Fruit fly (Drosophila melanogaster) whole organism, embryonic: ENCODE results near the gene Wdfy2.

Source experiments
- CG10209 ChIP-seq: fragments of 200-800 bp; sonication (Bioruptor generic); optimal IDR thresholded peaks from 3 replicates; lab custom pipeline; 2017; ENCODE audit warnings: missing biosample characterization, mild to moderate bottlenecking, missing genetic modification characterization, missing genetic modification reagents
- CG10321 ChIP-seq: fragments of 200-800 bp; sonication (Bioruptor generic); IDR thresholded peaks from 2 replicates; pipeline ENCODE4 v1.3.6; 2022; ENCODE audit warnings: missing biosample characterization, missing genetic modification characterization
- CG11504 ChIP-seq: fragments of 200-800 bp; sonication (Bioruptor generic); optimal IDR thresholded peaks from 3 replicates; lab custom pipeline; 2019; ENCODE audit warnings: missing biosample characterization, mild to moderate bottlenecking, missing genetic modification characterization, moderate library complexity
- CG14667 ChIP-seq: fragments of 200-800 bp; sonication (Bioruptor generic); IDR thresholded peaks from 2 replicates; pipeline ENCODE4 v1.3.6; 2022; ENCODE audit warnings: missing biosample characterization, missing genetic modification characterization
- CG1602 ChIP-seq: fragments of 200-800 bp; sonication (Bioruptor generic); optimal IDR thresholded peaks from 3 replicates; lab custom pipeline; 2016; ENCODE audit warnings: missing biosample characterization, missing genetic modification characterization
- CG30020 ChIP-seq: fragments of 200-800 bp; optimal IDR thresholded peaks from 2 replicates; lab custom pipeline; 2019; ENCODE audit warnings: missing biosample characterization, mild to moderate bottlenecking, missing genetic modification characterization, moderate library complexity
- CG31224 ChIP-seq: fragments of 200-800 bp; sonication (Bioruptor generic); IDR thresholded peaks from 2 replicates; pipeline ENCODE4 v1.3.6; 2022; ENCODE audit warnings: missing biosample characterization, missing genetic modification characterization
- CG31365 ChIP-seq: fragments of 200-800 bp; sonication (Bioruptor generic); optimal IDR thresholded peaks from 2 replicates; lab custom pipeline; 2018; ENCODE audit warnings: missing biosample characterization, mild to moderate bottlenecking, missing genetic modification characterization
- CG3163 ChIP-seq: fragments of 200-800 bp; sonication (Bioruptor generic); optimal IDR thresholded peaks from 3 replicates; lab custom pipeline; 2016; ENCODE audit warnings: missing biosample characterization, missing genetic modification characterization
- CG4854 ChIP-seq: fragments of 200-800 bp; sonication (Bioruptor generic); optimal IDR thresholded peaks from 2 replicates; lab custom pipeline; 2016; ENCODE audit warnings: missing biosample characterization, missing genetic modification characterization, inconsistent platforms
- CG6272 ChIP-seq: fragments of 200-800 bp; sonication (Bioruptor generic); IDR thresholded peaks from 2 replicates; pipeline ENCODE4 v1.3.6; 2022; ENCODE audit warnings: missing biosample characterization, missing genetic modification characterization
- CG6689 ChIP-seq: fragments of 200-800 bp; sonication (Bioruptor generic); IDR thresholded peaks from 2 replicates; pipeline ENCODE4 v1.3.6; 2022; ENCODE audit warnings: missing biosample characterization, missing genetic modification characterization
- CG8281 ChIP-seq: fragments of 200-800 bp; sonication (Bioruptor generic); optimal IDR thresholded peaks from 2 replicates; lab custom pipeline; 2018; ENCODE audit warnings: missing biosample characterization, mild to moderate bottlenecking, missing genetic modification characterization, moderate library complexity
- CG9215 ChIP-seq: fragments of 200-800 bp; sonication (Bioruptor generic); IDR thresholded peaks from 2 replicates; pipeline ENCODE4 v1.3.6; 2022; ENCODE audit warnings: missing biosample characterization, missing genetic modification characterization
- CG9437 ChIP-seq: fragments of 200-800 bp; sonication (Bioruptor generic); optimal IDR thresholded peaks from 2 replicates; lab custom pipeline; 2018; ENCODE audit warnings: missing biosample characterization, mild to moderate bottlenecking, missing genetic modification characterization
- CG9876 ChIP-seq: fragments of 200-800 bp; sonication (Bioruptor generic); optimal IDR thresholded peaks from 2 replicates; lab custom pipeline; 2016; ENCODE audit warnings: missing biosample characterization, missing genetic modification characterization
- CrebB ChIP-seq: fragments of 200-800 bp; sonication (Bioruptor generic); optimal IDR thresholded peaks from 3 replicates; lab custom pipeline; 2018; ENCODE audit warnings: missing biosample characterization, mild to moderate bottlenecking, missing genetic modification characterization
- Drgx ChIP-seq: fragments of 200-800 bp; sonication (Bioruptor generic); IDR thresholded peaks from 2 replicates; pipeline ENCODE4 v1.3.6; 2022; ENCODE audit warnings: missing biosample characterization, missing genetic modification characterization
- ERR ChIP-seq: fragments of 200-800 bp; sonication (Bioruptor generic); optimal IDR thresholded peaks from 2 replicates; lab custom pipeline; 2016; ENCODE audit warnings: missing biosample characterization, missing genetic modification characterization
- Eip74EF ChIP-seq, 2 experiments: fragments of 200-800 bp in 1 of 2; fragments of >200 bp in 1 of 2; sonication (Bioruptor generic) in 1 of 2; optimal IDR thresholded peaks; 2 replicates each; lab custom pipeline; 2017 to 2019; ENCODE audit warnings: missing biosample characterization in 2 of 2, missing genetic modification characterization in 2 of 2, mild to moderate bottlenecking in 1 of 2, moderate library complexity in 1 of 2
- Ets65A ChIP-seq: fragments of 200-800 bp; sonication (Bioruptor generic); peaks from one replicate; lab custom pipeline; 2016; ENCODE audit warnings: missing biosample characterization, missing genetic modification characterization
- Ets97D ChIP-seq: fragments of 200-800 bp; sonication (Bioruptor generic); optimal IDR thresholded peaks from 3 replicates; lab custom pipeline; 2016; ENCODE audit warnings: missing biosample characterization, missing genetic modification characterization
- Hand ChIP-seq: fragments of 200-800 bp; sonication (Bioruptor generic); optimal IDR thresholded peaks from 2 replicates; lab custom pipeline; 2017; ENCODE audit warnings: mild to moderate bottlenecking, missing biosample characterization, missing genetic modification reagents, missing genetic modification characterization
- Hmx ChIP-seq: fragments of 200-800 bp; sonication (Bioruptor generic); optimal IDR thresholded peaks from 2 replicates; lab custom pipeline; 2016; ENCODE audit warnings: missing biosample characterization, missing genetic modification characterization
- Mad ChIP-seq: fragments of 200-800 bp; sonication (Bioruptor generic); optimal IDR thresholded peaks from 2 replicates; lab custom pipeline; 2016; ENCODE audit warnings: missing biosample characterization, missing genetic modification characterization
- Nf-YA ChIP-seq: fragments of 200-800 bp; sonication (Bioruptor generic); IDR thresholded peaks from 2 replicates; pipeline ENCODE4 v1.3.6; 2022; ENCODE audit warnings: missing biosample characterization, missing genetic modification characterization
- Scr ChIP-seq: fragments of 200-800 bp; sonication (Bioruptor generic); IDR thresholded peaks from 2 replicates; pipeline ENCODE4 v1.3.6; 2022; ENCODE audit warnings: missing biosample characterization, missing genetic modification characterization; ENCODE audit not compliant: partially characterized antibody
- Spps ChIP-seq: fragments of 200-800 bp; sonication (Bioruptor generic); optimal IDR thresholded peaks from 2 replicates; lab custom pipeline; 2018; ENCODE audit warnings: missing biosample characterization, mild to moderate bottlenecking, missing genetic modification characterization
- Sry-β ChIP-seq: fragments of 200-800 bp; sonication (Bioruptor generic); optimal IDR thresholded peaks from 2 replicates; lab custom pipeline; 2018; ENCODE audit warnings: missing biosample characterization, mild to moderate bottlenecking, missing genetic modification characterization, moderate library complexity
- Sry-δ ChIP-seq: fragments of 200-800 bp; sonication (Bioruptor generic); optimal IDR thresholded peaks from 2 replicates; lab custom pipeline; 2016; ENCODE audit warnings: missing biosample characterization, missing genetic modification characterization
- Trl ChIP-seq, 3 experiments: fragments of >200 bp in 2 of 3; fragments of 200-800 bp in 1 of 3; sonication (Bioruptor generic) in 1 of 3; optimal IDR thresholded peaks; 2 replicates in 1 of 3; 3 replicates in 2 of 3; lab custom pipeline; 2016 to 2017; ENCODE audit warnings: missing biosample characterization in 1 of 3, missing genetic modification characterization in 1 of 3
- YL-1 ChIP-seq: fragments of 200-800 bp; sonication (Bioruptor generic); optimal IDR thresholded peaks from 3 replicates; lab custom pipeline; 2017; ENCODE audit warnings: missing biosample characterization, mild to moderate bottlenecking, missing genetic modification characterization
- amos ChIP-seq: fragments of 200-800 bp; sonication (Bioruptor generic); IDR thresholded peaks from 2 replicates; pipeline ENCODE4 v1.3.6; 2022; ENCODE audit warnings: missing biosample characterization, missing genetic modification characterization; ENCODE audit not compliant: partially characterized antibody
- az2 ChIP-seq: fragments of 200-800 bp; sonication (Bioruptor generic); optimal IDR thresholded peaks from 3 replicates; lab custom pipeline; 2016; ENCODE audit warnings: missing biosample characterization, missing genetic modification characterization
- bcd ChIP-seq: fragments of 200-800 bp; sonication (Bioruptor generic); optimal IDR thresholded peaks from 2 replicates; lab custom pipeline; 2017; ENCODE audit warnings: missing biosample characterization, mild to moderate bottlenecking, missing genetic modification characterization
- crol ChIP-seq: fragments of 200-800 bp; sonication (Bioruptor generic); IDR thresholded peaks from 2 replicates; pipeline ENCODE4 v1.3.6; 2022; ENCODE audit warnings: missing biosample characterization, missing genetic modification characterization
- dpn ChIP-seq, 2 experiments: fragments of 200-800 bp; sonication (Bioruptor generic); optimal IDR thresholded peaks; 3 replicates each; lab custom pipeline; 2016; ENCODE audit warnings: missing biosample characterization in 2 of 2, missing genetic modification characterization in 2 of 2
- ems ChIP-seq: fragments of 200-800 bp; sonication (Bioruptor generic); optimal IDR thresholded peaks from 3 replicates; lab custom pipeline; 2016; ENCODE audit warnings: missing biosample characterization, missing genetic modification characterization
- fd96Cb ChIP-seq: fragments of 200-800 bp; sonication (Bioruptor generic); optimal IDR thresholded peaks from 2 replicates; lab custom pipeline; 2018; ENCODE audit warnings: missing biosample characterization, mild to moderate bottlenecking, missing genetic modification characterization, moderate library complexity
- hbn ChIP-seq: fragments of 200-800 bp; sonication (Bioruptor generic); IDR thresholded peaks from 2 replicates; pipeline ENCODE4 v1.3.6; 2022; ENCODE audit warnings: missing biosample characterization, missing genetic modification characterization; ENCODE audit not compliant: partially characterized antibody
- nau ChIP-seq: fragments of 200-800 bp; sonication (Bioruptor generic); optimal IDR thresholded peaks from 3 replicates; lab custom pipeline; 2017; ENCODE audit warnings: missing biosample characterization, mild to moderate bottlenecking, missing genetic modification characterization, missing genetic modification reagents
- nmo ChIP-seq: fragments of 200-800 bp; sonication (Bioruptor generic); optimal IDR thresholded peaks from 2 replicates; lab custom pipeline; 2018; ENCODE audit warnings: missing biosample characterization, mild to moderate bottlenecking, missing genetic modification characterization, moderate library complexity
- schlank ChIP-seq: fragments of 200-800 bp; sonication (Bioruptor generic); optimal IDR thresholded peaks from 2 replicates; lab custom pipeline; 2018; ENCODE audit warnings: missing biosample characterization, mild to moderate bottlenecking, missing genetic modification characterization
- sqz ChIP-seq: fragments of 200-800 bp; sonication (Bioruptor generic); optimal IDR thresholded peaks from 3 replicates; lab custom pipeline; 2018; ENCODE audit warnings: missing biosample characterization, mild to moderate bottlenecking, missing genetic modification characterization
- stwl ChIP-seq: fragments of 200-800 bp; sonication (Bioruptor generic); optimal IDR thresholded peaks from 3 replicates; lab custom pipeline; 2018; ENCODE audit warnings: missing biosample characterization, mild to moderate bottlenecking, missing genetic modification characterization, moderate library complexity
- toy ChIP-seq: fragments of 200-800 bp; sonication (Bioruptor generic); IDR thresholded peaks from 2 replicates; pipeline ENCODE4 v1.3.6; 2022; ENCODE audit warnings: missing biosample characterization, missing genetic modification characterization
- tup ChIP-seq: fragments of 200-800 bp; sonication (Bioruptor generic); optimal IDR thresholded peaks from 2 replicates; lab custom pipeline; 2016; ENCODE audit warnings: missing biosample characterization, mild to moderate bottlenecking, missing genetic modification characterization, moderate library complexity
- vnd ChIP-seq: fragments of 200-800 bp; sonication (Bioruptor generic); IDR thresholded peaks from 3 replicates; pipeline ENCODE4 v1.3.6; 2022; ENCODE audit warnings: missing biosample characterization, missing genetic modification characterization; ENCODE audit not compliant: partially characterized antibody
- zf30C ChIP-seq: fragments of 200-800 bp; sonication (Bioruptor generic); optimal IDR thresholded peaks from 3 replicates; lab custom pipeline; 2018; ENCODE audit warnings: missing biosample characterization, mild to moderate bottlenecking, missing genetic modification characterization

The Wdfy2 gene

dm6 chr2L:10430802-10431476 lies 7.8 kb downstream of the Wdfy2 start, which contains the start of the genes Bug22 and TfIIB (continued):
- TF ChIP-seq schlank (tag; lab: Kevin White, UChicago) (peak; percentile 33), CG10209 (GFP tag; lab: Kevin White, UChicago) (peak; percentile 52), CG3163 (GFP tag; lab: Kevin White, UChicago) (peak; percentile 5), hbn (GFP tag; lab: Robert Waterston, UW) (no peak), tup (GFP tag; lab: Kevin White, UChicago) (peak; percentile 61), Ets65A (GFP tag; lab: Kevin White, UChicago) (peak; percentile 94), ems (GFP tag; lab: Kevin White, UChicago) (peak; percentile 52), CG9437 (GFP tag; lab: Kevin White, UChicago) (peak; percentile 34), vnd (GFP tag; lab: Robert Waterston, UW) (no peak), dpn (GFP tag; optimal IDR thresholded peaks at IDR 0.05; lab: Kevin White, UChicago) (peak; percentile 46 to 84), CG6272 (GFP tag; lab: Robert Waterston, UW) (peak; percentile 41; the same call in 1 of the 2 replicates), zf30C (GFP tag; lab: Kevin White, UChicago) (no peak), nmo (GFP tag; lab: Kevin White, UChicago) (peak; percentile 77), Drgx (GFP tag; lab: Robert Waterston, UW) (peak; percentile 51; the same call in 1 of the 2 replicates), fd96Cb (peak; percentile 29), Hmx (GFP tag; lab: Kevin White, UChicago) (peak; percentile 26), Eip74EF (GFP tag; optimal IDR thresholded peaks at IDR 0.05; lab: Kevin White, UChicago) (peak in 1 of 2 experiments; percentile 56), Spps (peak; percentile 28), CG10321 (GFP tag; lab: Robert Waterston, UW) (no peak), nau (GFP tag; lab: Kevin White, UChicago) (peak; percentile 3), CG31365 (tag; lab: Kevin White, UChicago) (no peak), YL-1 (GFP tag; lab: Kevin White, UChicago) (peak; percentile 34), Mad (GFP tag; lab: Kevin White, UChicago) (peak; percentile 71), CrebB (peak; percentile 14), Scr (GFP tag; lab: Robert Waterston, UW) (no peak), Sry-δ (GFP tag; lab: Kevin White, UChicago) (peak; percentile 74), CG8281 (tag; lab: Kevin White, UChicago) (no peak), CG30020 (tag; lab: Kevin White, UChicago) (peak; percentile 98), az2 (GFP tag; lab: Kevin White, UChicago) (peak; percentile 76), crol (no peak), Hand (no peak), Ets97D (GFP tag; lab: Kevin White, UChicago) (peak; percentile 70), CG4854 (peak; percentile 51), Sry-β (GFP tag; lab: Kevin White, UChicago) (peak; percentile 8), Nf-YA (GFP tag; lab: Robert Waterston, UW) (no peak), CG6689 (GFP tag; lab: Robert Waterston, UW) (peak; percentile 85), CG1602 (GFP tag; lab: Kevin White, UChicago) (peak; percentile 71), toy (GFP tag; lab: Robert Waterston, UW) (no peak), CG14667 (GFP tag; lab: Robert Waterston, UW) (peak; percentile 62), Trl (optimal IDR thresholded peaks at IDR 0.05; lab: Kevin White, UChicago) (no peak), Trl (GFP tag; optimal IDR thresholded peaks at IDR 0.05; lab: Kevin White, UChicago) (peak; percentile 54), CG9215 (GFP tag; lab: Robert Waterston, UW) (no peak), CG31224 (GFP tag; lab: Robert Waterston, UW) (peak; percentile 38; the same call in 1 of the 2 replicates), amos (no peak), bcd (no peak), stwl (tag; lab: Kevin White, UChicago) (peak; percentile 64), CG11504 (no peak), ERR (GFP tag; lab: Kevin White, UChicago) (peak; percentile 35), CG9876 (GFP tag; lab: Kevin White, UChicago) (peak; percentile 41), sqz (GFP tag; lab: Kevin White, UChicago) (peak; percentile 76)
